Fruit fly (Drosophila melanogaster): ENCODE results near the gene AdamTS-B.

AdamTS-B gene

DNA sequence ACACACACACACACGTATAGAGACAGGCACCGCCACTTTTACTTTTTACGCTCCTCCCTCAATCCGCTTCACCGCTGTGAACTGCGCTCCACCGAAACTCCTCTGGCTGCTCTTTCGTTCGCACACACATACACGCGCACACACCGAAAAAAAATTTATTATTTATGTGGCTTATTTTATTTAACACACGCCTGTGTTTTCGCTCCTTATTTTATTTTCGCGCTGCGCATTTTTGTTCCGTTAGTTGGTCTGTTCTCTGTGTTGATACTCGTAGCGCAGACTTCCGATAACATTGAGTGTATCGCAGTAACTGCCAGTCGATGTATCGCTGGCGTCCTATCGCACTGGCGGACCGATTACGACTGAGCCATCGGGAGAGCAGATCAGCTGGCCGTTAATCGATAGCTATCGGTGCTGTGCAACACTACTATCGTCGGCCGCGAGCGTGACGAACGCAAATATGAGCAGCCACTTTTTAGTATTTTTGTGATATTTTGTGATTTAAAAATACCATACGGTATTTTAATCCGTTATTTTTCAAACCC lies 39.4 kb downstream of the AdamTS-B start, which contains the start of gene Snx27 (continued):
- TF ChIP-seq CG8089 (GFP tag; optimal IDR thresholded peaks at IDR 0.05) (no peak), lola (GFP tag; optimal IDR thresholded peaks at IDR 0.05) (no peak), CG11085 (GFP tag; IDR thresholded peaks at IDR 0.05) (peak; percentile 54; the same call in 1 of the 2 replicates), Kr (GFP tag; optimal IDR thresholded peaks at IDR 0.05) (no peak), CG12219 (GFP tag; optimal IDR thresholded peaks at IDR 0.05) (no peak), ase (GFP tag; IDR thresholded peaks at IDR 0.05) (no peak), CG12659 (GFP tag; optimal IDR thresholded peaks at IDR 0.05) (peak; percentile 87), CG6683 (GFP tag; optimal IDR thresholded peaks at IDR 0.05) (no peak), grn (GFP tag; optimal IDR thresholded peaks at IDR 0.05) (no peak), Camta (GFP tag; optimal IDR thresholded peaks at IDR 0.05) (peak; percentile 6), CG2712 (tag; optimal IDR thresholded peaks at IDR 0.05) (peak; percentile 66), Sin3A (optimal IDR thresholded peaks at IDR 0.05) (peak; percentile 76), grau (tag; optimal IDR thresholded peaks at IDR 0.05) (peak; percentile 55), sens-2 (GFP tag; IDR thresholded peaks at IDR 0.05) (no peak), Bteb2 (GFP tag; optimal IDR thresholded peaks at IDR 0.05) (peak; percentile 56), maf-S (GFP tag; optimal IDR thresholded peaks at IDR 0.05) (peak; percentile 57), z (GFP tag; IDR thresholded peaks at IDR 0.05) (no peak), GATAe (GFP tag; conservative IDR thresholded peaks at IDR 0.05) (no peak), wor (GFP tag; IDR thresholded peaks at IDR 0.05) (no peak), CkIIα-i1 (GFP tag; IDR thresholded peaks at IDR 0.05) (no peak), CG3065 (GFP tag; optimal IDR thresholded peaks at IDR 0.05) (no peak), gcm (GFP tag; optimal IDR thresholded peaks at IDR 0.05) (peak; percentile 31), crc (GFP tag; optimal IDR thresholded peaks at IDR 0.05) (peak; percentile 12), lilli (GFP tag; optimal IDR thresholded peaks at IDR 0.05) (peak; percentile 58), CG6765 (GFP tag; optimal IDR thresholded peaks at IDR 0.05) (no peak), disco-r (GFP tag; optimal IDR thresholded peaks at IDR 0.05) (no peak), CG16863 (GFP tag; optimal IDR thresholded peaks at IDR 0.05) (peak; percentile 18), vvl (GFP tag; IDR thresholded peaks at IDR 0.05) (peak; percentile 60; the same call in 1 of the 2 replicates), pan (optimal IDR thresholded peaks at IDR 0.05) (no peak), pan (GFP tag; optimal IDR thresholded peaks at IDR 0.05 in 1 of 2, IDR thresholded peaks at IDR 0.05 in 1 of 2) (peak in 1 of 2 experiments; percentile 5), fd3F (GFP tag; optimal IDR thresholded peaks at IDR 0.05) (no peak), CG1024 (GFP tag; IDR thresholded peaks at IDR 0.05) (no peak), CG12155 (GFP tag; optimal IDR thresholded peaks at IDR 0.05) (peak; percentile 35), CG6654 (GFP tag; optimal IDR thresholded peaks at IDR 0.05) (no peak), BtbVII (GFP tag; optimal IDR thresholded peaks at IDR 0.05) (no peak), CG32772 (GFP tag; IDR thresholded peaks at IDR 0.05) (0 out of 2 replicates have a peak, but pooled peaks have one; percentile 17), gem (tag; optimal IDR thresholded peaks at IDR 0.05) (peak; percentile 22), CG16779 (GFP tag; IDR thresholded peaks at IDR 0.05) (no peak), HLHmδ (GFP tag; optimal IDR thresholded peaks at IDR 0.05) (peak; percentile 83), CG12769 (tag; optimal IDR thresholded peaks at IDR 0.05) (peak; percentile 61), CG7928 (GFP tag; optimal IDR thresholded peaks at IDR 0.05) (peak; percentile 56), CG4854 (GFP tag; optimal IDR thresholded peaks at IDR 0.05) (no peak), Asciz (GFP tag; optimal IDR thresholded peaks at IDR 0.05) (no peak), Antp (GFP tag; optimal IDR thresholded peaks at IDR 0.05) (peak; percentile 64), CG4282 (GFP tag; optimal IDR thresholded peaks at IDR 0.05) (no peak), kni (GFP tag; optimal IDR thresholded peaks at IDR 0.05) (no peak), CG1792 (GFP tag; optimal IDR thresholded peaks at IDR 0.05) (peak; percentile 32), ash1 (GFP tag; optimal IDR thresholded peaks at IDR 0.05) (no peak), CG9932 (GFP tag; IDR thresholded peaks at IDR 0.05) (peak; percentile 92), C15 (GFP tag; IDR thresholded peaks at IDR 0.05) (no peak), sd (tag; optimal IDR thresholded peaks at IDR 0.05) (peak; percentile 18), ara (GFP tag; IDR thresholded peaks at IDR 0.05) (no peak)
